Worm (Caenorhabditis elegans) whole organism, L3 larva: ENCODE measurements around the gene bath-30.

ENCODE experiments used
- R02D3.7 ChIP-seq: fragments of 150-350 bp; optimal IDR thresholded peaks from 2 replicates; lab custom pipeline; 2014; ENCODE audit warnings: missing biosample characterization, missing genetic modification characterization
- ZK546.5 ChIP-seq: sonication (generic microtip); optimal IDR thresholded peaks from 2 replicates; lab custom pipeline; 2017; ENCODE audit warnings: missing biosample characterization, missing genetic modification characterization
- ama-1 ChIP-seq: fragments of 150-350 bp; optimal IDR thresholded peaks from 2 replicates; lab custom pipeline; 2018
- ceh-28 ChIP-seq: fragments of 150-350 bp; optimal IDR thresholded peaks from 2 replicates; lab custom pipeline; 2014; ENCODE audit warnings: missing biosample characterization, missing genetic modification reagents, missing genetic modification characterization
- ceh-82 ChIP-seq: fragments of 150-350 bp; optimal IDR thresholded peaks from 2 replicates; lab custom pipeline; 2014; ENCODE audit warnings: missing biosample characterization, missing genetic modification characterization
- daf-12 ChIP-seq: fragments of 150-350 bp; optimal IDR thresholded peaks from 2 replicates; lab custom pipeline; 2014; ENCODE audit warnings: missing biosample characterization, missing genetic modification reagents, missing genetic modification characterization
- egl-27 ChIP-seq: sonication (generic microtip); optimal IDR thresholded peaks from 4 replicates; lab custom pipeline; 2017; ENCODE audit warnings: missing biosample characterization, missing genetic modification reagents, missing genetic modification characterization
- egl-5 ChIP-seq: fragments of 150-350 bp; optimal IDR thresholded peaks from 2 replicates; lab custom pipeline; 2017; ENCODE audit warnings: missing biosample characterization, missing genetic modification reagents, missing genetic modification characterization, inconsistent platforms
- elt-1 ChIP-seq: fragments of 150-350 bp; optimal IDR thresholded peaks from 2 replicates; lab custom pipeline; 2014; ENCODE audit warnings: missing biosample characterization, missing genetic modification characterization
- elt-2 ChIP-seq: sonication (generic microtip); optimal IDR thresholded peaks from 2 replicates; lab custom pipeline; 2016; ENCODE audit warnings: missing genetic modification reagents, mild to moderate bottlenecking, missing genetic modification characterization, missing compliant biosample characterization
- fkh-10 ChIP-seq: sonication (generic microtip); optimal IDR thresholded peaks from 2 replicates; lab custom pipeline; 2017; ENCODE audit warnings: missing biosample characterization, missing genetic modification reagents, missing genetic modification characterization
- fkh-2 ChIP-seq: fragments of 150-350 bp; optimal IDR thresholded peaks from 2 replicates; lab custom pipeline; 2014; ENCODE audit warnings: missing biosample characterization, missing genetic modification reagents, missing genetic modification characterization
- fos-1 ChIP-seq: fragments of 150-350 bp; optimal IDR thresholded peaks from 2 replicates; lab custom pipeline; 2014; ENCODE audit warnings: missing biosample characterization, missing genetic modification characterization
- hmg-11 ChIP-seq: sonication (generic microtip); optimal IDR thresholded peaks from 2 replicates; lab custom pipeline; 2016; ENCODE audit warnings: missing genetic modification characterization, missing compliant biosample characterization
- lin-15B ChIP-seq: fragments of 150-350 bp; optimal IDR thresholded peaks from 2 replicates; lab custom pipeline; 2014; ENCODE audit warnings: missing biosample characterization, missing genetic modification characterization
- lin-39 ChIP-seq: fragments of 150-350 bp; optimal IDR thresholded peaks from 2 replicates; lab custom pipeline; 2018; ENCODE audit warnings: missing biosample characterization, missing genetic modification reagents, missing genetic modification characterization
- lsy-12 ChIP-seq: sonication (generic microtip); optimal IDR thresholded peaks from 2 replicates; lab custom pipeline; 2016; ENCODE audit warnings: mild to moderate bottlenecking, missing genetic modification characterization, missing compliant biosample characterization
- mdl-1 ChIP-seq: fragments of 150-350 bp; optimal IDR thresholded peaks from 2 replicates; lab custom pipeline; 2014; ENCODE audit warnings: missing biosample characterization, missing genetic modification characterization
- mml-1 ChIP-seq: fragments of 150-350 bp; sonication (generic microtip); optimal IDR thresholded peaks from 3 replicates; lab custom pipeline; 2014; ENCODE audit warnings: missing biosample characterization, missing genetic modification characterization
- nhr-11 ChIP-seq: fragments of 150-350 bp; optimal IDR thresholded peaks from 2 replicates; lab custom pipeline; 2014; ENCODE audit warnings: missing biosample characterization, missing genetic modification characterization
- nhr-12 ChIP-seq: fragments of 150-350 bp; optimal IDR thresholded peaks from 2 replicates; lab custom pipeline; 2014; ENCODE audit warnings: missing biosample characterization, missing genetic modification characterization
- nhr-237 ChIP-seq: fragments of 150-350 bp; optimal IDR thresholded peaks from 2 replicates; lab custom pipeline; 2014; ENCODE audit warnings: missing biosample characterization, missing genetic modification characterization
- nhr-25 ChIP-seq: sonication (generic microtip); optimal IDR thresholded peaks from 2 replicates; lab custom pipeline; 2017; ENCODE audit warnings: missing biosample characterization, missing genetic modification characterization
- nhr-28 ChIP-seq: fragments of 150-350 bp; optimal IDR thresholded peaks from 2 replicates; lab custom pipeline; 2014; ENCODE audit warnings: missing biosample characterization, missing genetic modification characterization
- nhr-43 ChIP-seq: sonication (generic microtip); optimal IDR thresholded peaks from 2 replicates; lab custom pipeline; 2016; ENCODE audit warnings: mild to moderate bottlenecking, missing genetic modification characterization, missing compliant biosample characterization; ENCODE audit not compliant: poor library complexity, severe bottlenecking
- nhr-67 ChIP-seq: fragments of 150-350 bp; optimal IDR thresholded peaks from 2 replicates; lab custom pipeline; 2014; ENCODE audit warnings: missing biosample characterization, missing genetic modification characterization
- nhr-76 ChIP-seq: fragments of 150-350 bp; sonication (generic microtip); optimal IDR thresholded peaks from 5 replicates; lab custom pipeline; 2014; ENCODE audit warnings: missing biosample characterization, missing genetic modification characterization
- nhr-77 ChIP-seq: fragments of 150-350 bp; optimal IDR thresholded peaks from 2 replicates; lab custom pipeline; 2014; ENCODE audit warnings: missing biosample characterization, missing genetic modification characterization
- pha-4 ChIP-seq: fragments of 150-350 bp; optimal IDR thresholded peaks from 2 replicates; lab custom pipeline; 2014; ENCODE audit warnings: missing biosample characterization, missing genetic modification reagents, missing genetic modification characterization
- pqm-1 ChIP-seq: fragments of 150-350 bp; optimal IDR thresholded peaks from 2 replicates; lab custom pipeline; 2017; ENCODE audit warnings: missing biosample characterization, missing genetic modification characterization, inconsistent platforms
- sea-2 ChIP-seq: fragments of 150-350 bp; sonication (generic microtip); optimal IDR thresholded peaks from 4 replicates; lab custom pipeline; 2014; ENCODE audit warnings: missing biosample characterization, missing genetic modification reagents, missing genetic modification characterization
- skn-1 ChIP-seq: fragments of 150-350 bp; optimal IDR thresholded peaks from 2 replicates; lab custom pipeline; 2014; ENCODE audit warnings: missing biosample characterization, missing genetic modification characterization
- unc-39 ChIP-seq: sonication (generic microtip); optimal IDR thresholded peaks from 4 replicates; lab custom pipeline; 2017; ENCODE audit warnings: missing biosample characterization, missing genetic modification characterization
- unc-62 ChIP-seq: fragments of 150-350 bp; sonication (generic microtip); optimal IDR thresholded peaks from 4 replicates; lab custom pipeline; 2014; ENCODE audit warnings: missing biosample characterization, missing genetic modification reagents, missing genetic modification characterization
- zag-1 ChIP-seq: fragments of 150-350 bp; optimal IDR thresholded peaks from 2 replicates; lab custom pipeline; 2014; ENCODE audit warnings: missing biosample characterization, missing genetic modification characterization
- ztf-11 ChIP-seq: fragments of 150-350 bp; optimal IDR thresholded peaks from 2 replicates; lab custom pipeline; 2014; ENCODE audit warnings: missing biosample characterization, missing genetic modification characterization
- ztf-4 ChIP-seq: fragments of 150-350 bp; optimal IDR thresholded peaks from 2 replicates; lab custom pipeline; 2014; ENCODE audit warnings: missing biosample characterization, missing genetic modification characterization

The bath-30 gene

ce11 chrII:3340251-3340650 lies 5.9 kb downstream of the bath-30 start, which contains the start of gene F14D2.5:
F14D2.5 (plus strand) TSS chrII:3340551.
- TF ChIP-seq fos-1 (tag; lab: Kevin White, UChicago) (no peak), mml-1 (tag; lab: Kevin White, UChicago) (no peak), unc-62 (GFP tag; lab: Kevin White, UChicago) (no peak), pqm-1 (tag; lab: Kevin White, UChicago) (no peak), egl-27 (tag; lab: Kevin White, UChicago) (no peak), ama-1 (no peak), nhr-76 (tag; lab: Kevin White, UChicago) (no peak)
- TF ChIP-seq, all 47 proteins: peak for 0

DNA sequence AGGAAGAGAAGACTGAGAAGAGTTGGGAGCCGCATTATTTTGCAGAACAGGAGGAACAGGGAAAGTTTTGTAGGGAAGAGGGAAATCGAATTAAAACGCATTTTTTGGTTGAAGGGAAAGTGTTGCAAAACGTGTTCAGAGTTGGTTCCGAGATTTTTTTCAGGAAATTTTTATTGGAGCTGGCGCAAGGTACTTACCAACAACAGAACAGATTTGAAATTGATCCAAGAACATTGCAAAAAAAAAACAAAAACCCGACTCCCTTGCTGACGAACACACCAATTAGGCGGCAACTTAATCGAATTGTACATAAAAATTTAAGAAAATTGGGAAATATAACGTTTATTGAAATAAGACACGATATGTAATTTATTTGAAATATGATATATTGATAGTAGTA lies 7.6 kb downstream of the bath-30 start, which contains the start of gene F14D2.7:
F14D2.7 (minus strand) TSS at position 101 of the 400 bp plus-strand sequence.
- TF ChIP-seq sea-2 (no peak), zag-1 (tag; lab: Kevin White, UChicago) (no peak), ceh-82 (tag; lab: Kevin White, UChicago) (no peak), nhr-77 (tag; lab: Kevin White, UChicago) (no peak), elt-2 (tag; lab: Kevin White, UChicago) (no peak), lsy-12 (tag; lab: Kevin White, UChicago) (no peak), hmg-11 (no peak), daf-12 (tag; lab: Kevin White, UChicago) (no peak), unc-39 (tag; lab: Kevin White, UChicago) (no peak), ztf-4 (tag; lab: Kevin White, UChicago) (no peak), fkh-10 (GFP tag; lab: Kevin White, UChicago) (no peak), pha-4 (tag; lab: Kevin White, UChicago) (no peak), nhr-43 (tag; lab: Kevin White, UChicago) (no peak), fkh-2 (no peak), ceh-28 (tag; lab: Kevin White, UChicago) (no peak), skn-1 (tag; lab: Kevin White, UChicago) (no peak)
- TF ChIP-seq, all 47 proteins: peak for 0

DNA sequence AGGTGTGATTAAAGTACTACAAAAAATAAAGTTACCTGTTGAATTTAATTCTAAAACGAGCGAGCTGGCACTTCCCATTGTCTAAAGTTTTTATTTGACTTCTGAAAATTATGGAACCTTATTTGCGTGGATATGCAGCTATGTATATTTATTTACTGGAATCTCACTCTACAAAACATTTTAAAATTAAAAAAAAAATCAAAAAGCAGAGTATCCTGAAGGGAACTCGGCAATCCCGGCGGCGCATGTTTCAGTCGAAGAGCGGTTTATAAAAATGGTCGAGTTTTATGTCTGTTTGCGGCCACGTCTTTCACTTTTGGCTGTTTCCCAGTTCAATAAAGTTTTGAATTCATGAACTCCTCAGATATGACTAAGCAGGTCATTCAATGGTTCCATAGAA lies 9.1 kb downstream of the bath-30 start, which contains the start of gene F14D2.19:
F14D2.19 (minus strand) TSS at position 101 of the 400 bp plus-strand sequence.
- TF ChIP-seq elt-2 (tag; lab: Kevin White, UChicago) (no peak), nhr-28 (tag; lab: Kevin White, UChicago) (no peak), pha-4 (tag; lab: Kevin White, UChicago) (no peak), ztf-11 (tag; lab: Kevin White, UChicago) (no peak), lin-15B (tag; lab: Kevin White, UChicago) (no peak), lin-39 (tag; lab: Kevin White, UChicago) (no peak), nhr-12 (tag; lab: Kevin White, UChicago) (no peak), nhr-11 (tag; lab: Kevin White, UChicago) (no peak), elt-1 (no peak), nhr-77 (tag; lab: Kevin White, UChicago) (no peak), fos-1 (tag; lab: Kevin White, UChicago) (no peak), pqm-1 (tag; lab: Kevin White, UChicago) (no peak), egl-27 (tag; lab: Kevin White, UChicago) (no peak), fkh-2 (no peak)
- TF ChIP-seq, all 47 proteins: peak for 0

ce11 chrII:3332039-3332438 lies 14.1 kb downstream of the bath-30 start, which contains the start of gene irld-27:
irld-27 (plus strand) TSS chrII:3332339.
- TF ChIP-seq unc-39 (tag; lab: Kevin White, UChicago) = no peak
- TF ChIP-seq ceh-82 (tag; lab: Kevin White, UChicago) = no peak
- no peak for TF ChIP-seq unc-62 (GFP tag; lab: Kevin White, UChicago)
- TF ChIP-seq lsy-12 (tag; lab: Kevin White, UChicago) = no peak
- no peak for TF ChIP-seq R02D3.7 (tag; lab: Kevin White, UChicago)

DNA sequence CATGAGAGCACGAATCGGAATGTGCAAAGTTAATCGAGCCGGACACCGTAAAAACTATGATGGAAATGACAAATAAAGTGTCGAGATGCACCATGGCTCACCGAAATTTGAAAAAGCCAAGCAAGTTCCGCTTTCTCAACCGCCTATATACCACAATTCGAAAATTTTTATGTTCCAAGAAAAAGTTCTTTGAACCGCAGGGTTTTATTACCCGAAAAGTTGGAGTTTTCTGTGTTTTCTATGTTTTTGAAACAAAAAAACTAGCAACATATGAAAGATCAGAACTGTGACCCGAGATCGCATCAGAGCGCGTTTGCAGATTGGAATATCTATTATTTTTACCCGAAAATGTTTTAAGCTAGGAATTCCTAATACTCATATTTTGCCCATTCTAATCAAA lies 19.1 kb downstream of the bath-30 start, which contains the start of gene Y46D2A.3:
Y46D2A.3 (minus strand) TSS at position 101 of the 400 bp plus-strand sequence.
- TF ChIP-seq nhr-237 (tag; lab: Kevin White, UChicago) (no peak), hmg-11 (no peak), mdl-1 (tag; lab: Kevin White, UChicago) (no peak), ceh-82 (tag; lab: Kevin White, UChicago) (no peak), nhr-25 (tag; lab: Kevin White, UChicago) (no peak), elt-1 (no peak), nhr-43 (tag; lab: Kevin White, UChicago) (no peak), ztf-11 (tag; lab: Kevin White, UChicago) (no peak), unc-39 (tag; lab: Kevin White, UChicago) (no peak), nhr-28 (tag; lab: Kevin White, UChicago) (no peak), ceh-28 (tag; lab: Kevin White, UChicago) (no peak), nhr-77 (tag; lab: Kevin White, UChicago) (no peak), ZK546.5 (no peak), egl-5 (tag; lab: Kevin White, UChicago) (no peak), ama-1 (no peak), nhr-67 (tag; lab: Kevin White, UChicago) (no peak), lsy-12 (tag; lab: Kevin White, UChicago) (no peak), lin-39 (tag; lab: Kevin White, UChicago) (no peak)
